Fruit fly (Drosophila melanogaster): ENCODE measurements around the gene Ccdc56.

DNA sequence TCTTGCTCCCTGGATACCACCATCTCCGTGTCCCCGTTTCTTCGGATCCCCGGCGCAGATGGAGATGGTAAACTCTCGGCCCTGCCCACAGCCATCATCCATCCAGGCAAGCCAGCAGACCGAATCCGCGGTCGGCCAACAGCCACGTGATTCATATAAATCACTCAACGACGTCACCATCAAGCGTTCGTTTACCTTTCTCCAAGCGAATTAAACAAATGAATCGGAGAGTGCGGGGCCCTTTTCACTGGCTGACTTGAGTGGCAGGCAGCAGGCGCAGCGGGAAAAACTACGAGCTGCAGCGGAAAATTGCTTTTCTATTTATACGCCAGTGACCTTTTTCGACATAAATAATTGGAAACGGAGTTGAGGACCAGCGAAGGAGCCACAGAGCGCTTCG, 5.2 kb upstream of the Ccdc56 start:
- TF ChIP-seq insv (optimal IDR thresholded peaks at IDR 0.05) (no peak), Myc (optimal IDR thresholded peaks at IDR 0.05) (no peak)
